Worm (Caenorhabditis elegans) whole organism, L4/young adult: ENCODE results near the gene ZC395.4.

Source experiments
- W03F9.2 ChIP-seq: fragments of 150-350 bp; optimal IDR thresholded peaks from 2 replicates; lab custom pipeline; 2014; ENCODE audit warnings: missing biosample characterization, missing genetic modification characterization
- dao-5 ChIP-seq: sonication (generic microtip); optimal IDR thresholded peaks from 2 replicates; lab custom pipeline; 2016; ENCODE audit warnings: missing genotype, missing genetic modification characterization, moderate library complexity, missing compliant biosample characterization

DNA sequence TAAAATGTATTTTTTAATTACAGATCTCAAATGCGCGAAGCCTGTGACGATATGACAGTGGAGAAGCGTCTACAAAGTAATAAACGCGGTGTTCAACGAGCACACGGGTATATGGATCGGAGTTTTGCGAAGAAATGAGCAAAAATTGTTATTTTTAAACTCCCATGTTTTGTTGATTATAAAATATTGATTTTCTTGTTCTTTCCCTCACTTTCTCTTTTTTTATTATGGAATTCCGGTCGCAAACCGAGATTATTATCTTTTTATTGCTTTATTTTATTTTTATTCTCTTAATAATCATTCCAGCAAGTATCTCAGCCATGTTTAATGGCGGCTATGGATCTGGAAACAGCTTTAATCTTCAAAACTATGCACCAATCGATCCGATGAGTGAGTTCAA is 41.0 kb downstream of the ZC395.4 start, which contains the start of gene pqe-1:
- TF ChIP-seq dao-5 (tag; lab: Kevin White, UChicago) (no peak), W03F9.2 (tag; lab: Kevin White, UChicago) (no peak)
